Fruit fly (Drosophila melanogaster): Measurements from ENCODE around the gene CG31380.

DNA sequence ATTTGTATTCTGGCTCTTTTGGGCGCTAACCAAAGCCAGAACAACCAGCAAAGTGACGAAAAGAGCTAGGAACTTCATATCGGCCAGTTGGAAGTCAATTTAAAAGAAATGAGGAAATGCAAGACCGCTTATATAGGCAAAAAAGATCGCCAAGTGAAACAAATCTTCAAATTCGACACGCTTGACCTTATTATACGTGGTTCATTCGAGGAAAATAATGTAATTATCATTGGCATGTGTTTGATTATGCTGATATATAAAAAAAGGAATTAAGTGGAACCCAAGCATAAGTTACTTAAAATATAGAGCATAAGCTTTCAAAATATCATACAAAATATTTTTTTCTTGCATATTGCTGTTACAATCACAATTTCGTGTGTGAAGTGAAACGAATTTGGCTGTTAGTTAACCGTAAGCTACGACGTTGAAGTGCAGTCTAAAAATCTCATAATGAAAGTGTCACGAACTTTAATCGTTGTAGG lies 42.6 kb upstream of the CG31380 start, which contains the start of the genes Mst57Da and alpha4GT2:
- TF ChIP-seq CG8478 (optimal IDR thresholded peaks at IDR 0.05) (no peak), CTCF (optimal IDR thresholded peaks at IDR 0.05) (no peak)

Measured in S2 (cell line).